Fruit fly (Drosophila melanogaster): ENCODE results near the gene CG5783.

CG5783 gene

dm6 chr2L:18147511-18148072 lies 8.3 kb upstream of the CG5783 start (continued):
- peak; percentile 13 for TF ChIP-seq B-H2 (GFP tag; optimal IDR thresholded peaks at IDR 0.05)
- no peak for TF ChIP-seq Poxn (GFP tag; IDR thresholded peaks at IDR 0.05)
- TF ChIP-seq pfk (GFP tag; optimal IDR thresholded peaks at IDR 0.05), result peak; percentile 48
- peak; percentile 16 for TF ChIP-seq cg (GFP tag; optimal IDR thresholded peaks at IDR 0.05)
- TF ChIP-seq grn (GFP tag; optimal IDR thresholded peaks at IDR 0.05), result peak; percentile 97
- TF ChIP-seq hbn (GFP tag; IDR thresholded peaks at IDR 0.05; ENCODE audit: partially characterized antibody), result no peak
- peak; percentile 17 for TF ChIP-seq CG18599 (GFP tag; optimal IDR thresholded peaks at IDR 0.05)
- peak; percentile 34 for TF ChIP-seq Fer1 (GFP tag; optimal IDR thresholded peaks at IDR 0.05)
- no peak for TF ChIP-seq YL-1 (GFP tag; optimal IDR thresholded peaks at IDR 0.05)
- TF ChIP-seq CG10959 (GFP tag; IDR thresholded peaks at IDR 0.05), result no peak
- peak; percentile 0 for TF ChIP-seq salm (tag; optimal IDR thresholded peaks at IDR 0.05)
- TF ChIP-seq CG10147 (GFP tag; optimal IDR thresholded peaks at IDR 0.05), result no peak
- TF ChIP-seq lab (GFP tag; optimal IDR thresholded peaks at IDR 0.05), result peak; percentile 37
- TF ChIP-seq Lhr (GFP tag; optimal IDR thresholded peaks at IDR 0.05), result no peak
- peak; percentile 12 for TF ChIP-seq CG1233 (GFP tag; optimal IDR thresholded peaks at IDR 0.05)
- TF ChIP-seq sug (tag; optimal IDR thresholded peaks at IDR 0.05), result peak; percentile 76
- TF ChIP-seq Stat92E (GFP tag; optimal IDR thresholded peaks at IDR 0.05), result peak in 1 of 3 experiments; percentile 72
- peak; percentile 56 for TF ChIP-seq Hey (tag; optimal IDR thresholded peaks at IDR 0.05)
- peak; percentile 9 for TF ChIP-seq BtbVII (GFP tag; optimal IDR thresholded peaks at IDR 0.05)
- no peak for TF ChIP-seq Doc2 (GFP tag; IDR thresholded peaks at IDR 0.05)
- peak; percentile 43 for TF ChIP-seq caup (GFP tag; optimal IDR thresholded peaks at IDR 0.05; ENCODE audit: severe bottlenecking)
- peak; percentile 35 for TF ChIP-seq CG7987 (GFP tag; optimal IDR thresholded peaks at IDR 0.05)
- TF ChIP-seq chinmo (GFP tag; IDR thresholded peaks at IDR 0.05; ENCODE audit: partially characterized antibody), result 0 out of 4 replicates have a peak, but pooled peaks have one; percentile 17
- TF ChIP-seq CG14441 (GFP tag; IDR thresholded peaks at IDR 0.05), result 0 out of 2 replicates have a peak, but pooled peaks have one; percentile 23
- no peak for TF ChIP-seq CG8290 (GFP tag; optimal IDR thresholded peaks at IDR 0.05)
- peak in 1 of 2 experiments; percentile 22 for TF ChIP-seq CG8290 (tag; optimal IDR thresholded peaks at IDR 0.05)
- peak; percentile 88 for TF ChIP-seq cwo (GFP tag; optimal IDR thresholded peaks at IDR 0.05)
- peak; percentile 64 for TF ChIP-seq CG10543 (GFP tag; optimal IDR thresholded peaks at IDR 0.05)
- TF ChIP-seq CG15011 (GFP tag; optimal IDR thresholded peaks at IDR 0.05), result no peak
- TF ChIP-seq crol (GFP tag; IDR thresholded peaks at IDR 0.05), result peak; percentile 93
- TF ChIP-seq Hr78 (GFP tag; optimal IDR thresholded peaks at IDR 0.05), result peak in 1 of 2 experiments; percentile 0
- peak; percentile 37 for TF ChIP-seq Med (GFP tag)
- TF ChIP-seq CTCF (GFP tag; optimal IDR thresholded peaks at IDR 0.05), result no peak
- peak; percentile 49 for TF ChIP-seq Vsx1 (GFP tag; optimal IDR thresholded peaks at IDR 0.05)
- peak; percentile 34 for TF ChIP-seq CG8924 (tag; optimal IDR thresholded peaks at IDR 0.05)
- peak; percentile 95 for TF ChIP-seq exex (tag; optimal IDR thresholded peaks at IDR 0.05)
- TF ChIP-seq GATAe (GFP tag; conservative IDR thresholded peaks at IDR 0.05), result peak; percentile 95
- peak; percentile 96 for TF ChIP-seq mirr (GFP tag; optimal IDR thresholded peaks at IDR 0.05)
- no peak for TF ChIP-seq Dll (GFP tag; IDR thresholded peaks at IDR 0.05; ENCODE audit: partially characterized antibody)
- TF ChIP-seq CG17328 (GFP tag; IDR thresholded peaks at IDR 0.05), result no peak

Measured in whole organism, embryonic.